Fruit fly (Drosophila melanogaster): ENCODE data around the gene Idgf2.

- no peak for TF ChIP-seq CG32121 (GFP tag; IDR thresholded peaks at IDR 0.05)
- TF ChIP-seq CG14655 (GFP tag; optimal IDR thresholded peaks at IDR 0.05), result no peak
- TF ChIP-seq CG12605 (GFP tag; IDR thresholded peaks at IDR 0.05), result no peak
- no peak for TF ChIP-seq CG15710 (tag; optimal IDR thresholded peaks at IDR 0.05)
- TF ChIP-seq CG4496 (GFP tag; IDR thresholded peaks at IDR 0.05), result no peak
- TF ChIP-seq Pif1A (GFP tag; optimal IDR thresholded peaks at IDR 0.05), result no peak
- TF ChIP-seq CG9948 (tag; optimal IDR thresholded peaks at IDR 0.05), result no peak
- TF ChIP-seq CG13204 (GFP tag; optimal IDR thresholded peaks at IDR 0.05), result no peak
- no peak for TF ChIP-seq Pif1B (GFP tag; optimal IDR thresholded peaks at IDR 0.05)
- TF ChIP-seq EcR (GFP tag; optimal IDR thresholded peaks at IDR 0.05), result no peak
- no peak for TF ChIP-seq CG10348 (GFP tag; IDR thresholded peaks at IDR 0.05)
Observed at dm6 chr2L:16458385-16458784, 11.3 kb downstream of the Idgf2 start.
